Fruit fly (Drosophila melanogaster): ENCODE measurements around the gene Tmtc1.
A peak's percentile ranks its signal among the peaks of the same experiment; 100 is the strongest.

Tmtc1 gene

dm6 chr2L:2731370-2732138 lies 54.0 kb downstream of the Tmtc1 start (continued):
- no peak for TF ChIP-seq Lhr (GFP tag; optimal IDR thresholded peaks at IDR 0.05)
- no peak for TF ChIP-seq D19A (tag; optimal IDR thresholded peaks at IDR 0.05)
- no peak for TF ChIP-seq Spps (tag; optimal IDR thresholded peaks at IDR 0.05)
- TF ChIP-seq Xrp1 (GFP tag; IDR thresholded peaks at IDR 0.05), result peak; percentile 44; the same call in 1 of the 2 replicates
- no peak for TF ChIP-seq CG10565 (GFP tag; optimal IDR thresholded peaks at IDR 0.05)
- no peak for TF ChIP-seq zen2 (GFP tag; IDR thresholded peaks at IDR 0.05; ENCODE audit: partially characterized antibody)
- no peak for TF ChIP-seq CG15073 (GFP tag; optimal IDR thresholded peaks at IDR 0.05)
- no peak for TF ChIP-seq CG12104 (GFP tag; optimal IDR thresholded peaks at IDR 0.05)
- no peak for TF ChIP-seq CG3838 (GFP tag; optimal IDR thresholded peaks at IDR 0.05)
- TF ChIP-seq otp (GFP tag; IDR thresholded peaks at IDR 0.05), result no peak
- no peak for TF ChIP-seq CG2129 (GFP tag; IDR thresholded peaks at IDR 0.05; ENCODE audit: partially characterized antibody)
- peak; percentile 18 for TF ChIP-seq CoRest (tag; optimal IDR thresholded peaks at IDR 0.05)
- TF ChIP-seq CG33213 (GFP tag; optimal IDR thresholded peaks at IDR 0.05), result no peak
- TF ChIP-seq CG10959 (GFP tag; IDR thresholded peaks at IDR 0.05), result no peak
- TF ChIP-seq trem (tag; optimal IDR thresholded peaks at IDR 0.05), result no peak
- TF ChIP-seq Hr3 (GFP tag; optimal IDR thresholded peaks at IDR 0.05), result peak; percentile 10
- peak; percentile 32; the same call in 1 of the 2 replicates for TF ChIP-seq sob (GFP tag; IDR thresholded peaks at IDR 0.05)
- TF ChIP-seq mam (GFP tag; optimal IDR thresholded peaks at IDR 0.05), result peak; percentile 14
- TF ChIP-seq crc (GFP tag; optimal IDR thresholded peaks at IDR 0.05), result no peak
- 0 out of 3 replicates have a peak, but pooled peaks have one; percentile 47 for TF ChIP-seq Optix (GFP tag; IDR thresholded peaks at IDR 0.05)
- no peak for TF ChIP-seq CG9609 (GFP tag; optimal IDR thresholded peaks at IDR 0.05)
- TF ChIP-seq CG6689 (GFP tag; IDR thresholded peaks at IDR 0.05), result peak; percentile 67; the same call in 1 of the 2 replicates
- 0 out of 2 replicates have a peak, but pooled peaks have one; percentile 24 for TF ChIP-seq Gsc (GFP tag; IDR thresholded peaks at IDR 0.05)
- TF ChIP-seq fd102C (GFP tag; optimal IDR thresholded peaks at IDR 0.05), result no peak
- TF ChIP-seq CG31224 (GFP tag; IDR thresholded peaks at IDR 0.05), result peak; percentile 36; the same call in 1 of the 2 replicates
- TF ChIP-seq bcd (GFP tag; optimal IDR thresholded peaks at IDR 0.05), result peak; percentile 6
- no peak for TF ChIP-seq CG32767 (GFP tag; IDR thresholded peaks at IDR 0.05)
- TF ChIP-seq jumu (GFP tag; optimal IDR thresholded peaks at IDR 0.05), result no peak
- no peak for TF ChIP-seq CG18476 (GFP tag; optimal IDR thresholded peaks at IDR 0.05)
- TF ChIP-seq abd-A (tag; optimal IDR thresholded peaks at IDR 0.05), result no peak
- no peak for TF ChIP-seq CG10274 (GFP tag; optimal IDR thresholded peaks at IDR 0.05)
- TF ChIP-seq CG31365 (tag; optimal IDR thresholded peaks at IDR 0.05), result no peak
- no peak for TF ChIP-seq CG7372 (GFP tag; IDR thresholded peaks at IDR 0.05)
- no peak for TF ChIP-seq sna (GFP tag; IDR thresholded peaks at IDR 0.05; ENCODE audit: partially characterized antibody)
- no peak for TF ChIP-seq CG14965 (GFP tag; optimal IDR thresholded peaks at IDR 0.05; ENCODE audit: borderline replicate concordance)
- peak in 1 of 2 experiments; percentile 19 for TF ChIP-seq chif (GFP tag; optimal IDR thresholded peaks at IDR 0.05)
- no peak for TF ChIP-seq CG5180 (GFP tag; optimal IDR thresholded peaks at IDR 0.05)
- no peak for TF ChIP-seq CG13894 (tag; optimal IDR thresholded peaks at IDR 0.05)
- peak; percentile 0 for TF ChIP-seq Six4 (GFP tag; optimal IDR thresholded peaks at IDR 0.05)
- peak; percentile 57 for TF ChIP-seq Drgx (GFP tag; IDR thresholded peaks at IDR 0.05)
- no peak for TF ChIP-seq CG10321 (GFP tag; IDR thresholded peaks at IDR 0.05)
- TF ChIP-seq ash1 (GFP tag; optimal IDR thresholded peaks at IDR 0.05), result no peak
- no peak for TF ChIP-seq NC2α (GFP tag; optimal IDR thresholded peaks at IDR 0.05)
- TF ChIP-seq CG13123 (GFP tag; optimal IDR thresholded peaks at IDR 0.05), result no peak
- TF ChIP-seq CG4360 (GFP tag; IDR thresholded peaks at IDR 0.05), result no peak
- no peak for TF ChIP-seq CG9797 (GFP tag; optimal IDR thresholded peaks at IDR 0.05)
- peak; percentile 16 for TF ChIP-seq CG11723 (GFP tag; optimal IDR thresholded peaks at IDR 0.05)
- 0 out of 3 replicates have a peak, but pooled peaks have one; percentile 34 for TF ChIP-seq gce (GFP tag; IDR thresholded peaks at IDR 0.05)
- TF ChIP-seq CG17359 (tag; optimal IDR thresholded peaks at IDR 0.05), result peak; percentile 48
- TF ChIP-seq odd (GFP tag; optimal IDR thresholded peaks at IDR 0.05), result no peak
